Fruit fly (Drosophila melanogaster) whole organism, embryonic: ENCODE data around the gene Duba.
A peak's percentile ranks its signal among the peaks of the same experiment; 100 is the strongest.

Experiments used
- Abd-B ChIP-seq: fragments of 200-800 bp; sonication (Bioruptor generic); optimal IDR thresholded peaks from 2 replicates; lab custom pipeline; 2018; ENCODE audit warnings: missing biosample characterization, mild to moderate bottlenecking, missing genetic modification characterization, moderate library complexity
- B-H1 ChIP-seq: fragments of 200-800 bp; sonication (Bioruptor generic); IDR thresholded peaks from 3 replicates; pipeline ENCODE4 v1.3.6; 2022; ENCODE audit warnings: missing biosample characterization, missing genetic modification characterization
- BtbVII ChIP-seq: fragments of 200-800 bp; sonication (Bioruptor generic); optimal IDR thresholded peaks from 3 replicates; lab custom pipeline; 2017; ENCODE audit warnings: missing biosample characterization, mild to moderate bottlenecking, missing genetic modification characterization
- CG11695 ChIP-seq: fragments of 200-800 bp; sonication (Bioruptor generic); IDR thresholded peaks from 3 replicates; pipeline ENCODE4 v1.3.6; 2022; ENCODE audit warnings: missing biosample characterization, missing genetic modification characterization
- CG12155 ChIP-seq: fragments of 200-800 bp; sonication (Bioruptor generic); optimal IDR thresholded peaks from 3 replicates; lab custom pipeline; 2016; ENCODE audit warnings: missing biosample characterization, missing genetic modification characterization
- CG12744 ChIP-seq: fragments of 200-800 bp; sonication (Bioruptor generic); optimal IDR thresholded peaks from 2 replicates; lab custom pipeline; 2016; ENCODE audit warnings: missing biosample characterization, missing genetic modification characterization
- CG14965 ChIP-seq: fragments of 200-800 bp; sonication (Bioruptor generic); optimal IDR thresholded peaks from 2 replicates; lab custom pipeline; 2016; ENCODE audit warnings: missing biosample characterization, missing genetic modification characterization, borderline replicate concordance
- CG15073 ChIP-seq: fragments of 200-800 bp; sonication (Bioruptor generic); optimal IDR thresholded peaks from 2 replicates; lab custom pipeline; 2016; ENCODE audit warnings: missing biosample characterization, missing genetic modification characterization
- CG17361 ChIP-seq: fragments of 200-800 bp; sonication (Bioruptor generic); IDR thresholded peaks from 3 replicates; pipeline ENCODE4 v1.3.6; 2022; ENCODE audit warnings: missing biosample characterization, missing genetic modification characterization
- CG17802 ChIP-seq: fragments of 200-800 bp; sonication (Bioruptor generic); optimal IDR thresholded peaks from 2 replicates; lab custom pipeline; 2018; ENCODE audit warnings: missing biosample characterization, mild to moderate bottlenecking, missing genetic modification characterization, moderate library complexity
- CG17912 ChIP-seq: fragments of 200-800 bp; sonication (Bioruptor generic); optimal IDR thresholded peaks from 2 replicates; lab custom pipeline; 2018; ENCODE audit warnings: missing biosample characterization, mild to moderate bottlenecking, missing genetic modification characterization
- CG18619 ChIP-seq: fragments of 200-800 bp; sonication (Bioruptor generic); optimal IDR thresholded peaks from 3 replicates; lab custom pipeline; 2017; ENCODE audit warnings: missing biosample characterization, mild to moderate bottlenecking, missing genetic modification characterization
- CG3995 ChIP-seq: fragments of 200-800 bp; sonication (Bioruptor generic); optimal IDR thresholded peaks from 3 replicates; lab custom pipeline; 2016; ENCODE audit warnings: missing biosample characterization, missing genetic modification characterization
- CG4404 ChIP-seq: fragments of 200-800 bp; sonication (Bioruptor generic); IDR thresholded peaks from 2 replicates; pipeline ENCODE4 v1.3.6; 2022; ENCODE audit warnings: missing biosample characterization, missing genetic modification characterization
- CG6254 ChIP-seq: fragments of 200-800 bp; sonication (Bioruptor generic); optimal IDR thresholded peaks from 3 replicates; lab custom pipeline; 2017; ENCODE audit warnings: mild to moderate bottlenecking, missing biosample characterization, missing genetic modification reagents, missing genetic modification characterization
- CG9215 ChIP-seq: fragments of 200-800 bp; sonication (Bioruptor generic); IDR thresholded peaks from 2 replicates; pipeline ENCODE4 v1.3.6; 2022; ENCODE audit warnings: missing biosample characterization, missing genetic modification characterization
- CG9609 ChIP-seq: fragments of 200-800 bp; sonication (Bioruptor generic); optimal IDR thresholded peaks from 3 replicates; lab custom pipeline; 2016; ENCODE audit warnings: missing biosample characterization, missing genetic modification characterization
- CHES-1-like ChIP-seq: fragments of 200-800 bp; sonication (Bioruptor generic); optimal IDR thresholded peaks from 2 replicates; lab custom pipeline; 2016; ENCODE audit warnings: missing biosample characterization, missing genetic modification characterization
- CrebB ChIP-seq: fragments of 200-800 bp; sonication (Bioruptor generic); optimal IDR thresholded peaks from 3 replicates; lab custom pipeline; 2018; ENCODE audit warnings: missing biosample characterization, mild to moderate bottlenecking, missing genetic modification characterization
- ERR ChIP-seq: fragments of 200-800 bp; sonication (Bioruptor generic); optimal IDR thresholded peaks from 2 replicates; lab custom pipeline; 2016; ENCODE audit warnings: missing biosample characterization, missing genetic modification characterization
- H2.0 ChIP-seq: fragments of 200-800 bp; sonication (Bioruptor generic); IDR thresholded peaks from 2 replicates; pipeline ENCODE4 v1.3.6; 2022; ENCODE audit warnings: missing biosample characterization, missing genetic modification characterization
- HLH54F ChIP-seq: fragments of 200-800 bp; sonication (Bioruptor generic); optimal IDR thresholded peaks from 3 replicates; lab custom pipeline; 2016; ENCODE audit warnings: missing biosample characterization, missing genetic modification characterization
- Meics ChIP-seq: fragments of 200-800 bp; sonication (Bioruptor generic); optimal IDR thresholded peaks from 2 replicates; lab custom pipeline; 2017; ENCODE audit warnings: missing biosample characterization, mild to moderate bottlenecking, missing genetic modification characterization
- Poxn ChIP-seq: fragments of 200-800 bp; sonication (Bioruptor generic); IDR thresholded peaks from 2 replicates; pipeline ENCODE4 v1.3.6; 2022; ENCODE audit warnings: missing biosample characterization, missing genetic modification characterization
- Ptx1 ChIP-seq: fragments of 200-800 bp; sonication (Bioruptor generic); IDR thresholded peaks from 2 replicates; pipeline ENCODE4 v1.3.6; 2022; ENCODE audit warnings: missing biosample characterization, missing genetic modification characterization
- Ssrp ChIP-seq: fragments of 200-800 bp; sonication (Bioruptor generic); optimal IDR thresholded peaks from 2 replicates; lab custom pipeline; 2018; ENCODE audit warnings: missing biosample characterization, mild to moderate bottlenecking, missing genetic modification characterization, moderate library complexity
- Tbp ChIP-seq: fragments of >200 bp; optimal IDR thresholded peaks from 2 replicates; lab custom pipeline; 2018; ENCODE audit warnings: missing biosample characterization, missing genetic modification characterization
- Usf ChIP-seq: fragments of 200-800 bp; sonication (Bioruptor generic); optimal IDR thresholded peaks from 2 replicates; lab custom pipeline; 2017; ENCODE audit warnings: missing genotype, missing biosample characterization, missing genetic modification characterization
- ab ChIP-seq: fragments of 200-800 bp; sonication (Bioruptor generic); optimal IDR thresholded peaks from 2 replicates; lab custom pipeline; 2016; ENCODE audit warnings: missing biosample characterization, missing genetic modification characterization
- ash1 ChIP-seq: fragments of 200-800 bp; sonication (Bioruptor generic); optimal IDR thresholded peaks from 2 replicates; lab custom pipeline; 2018; ENCODE audit warnings: missing biosample characterization, mild to moderate bottlenecking, missing genetic modification characterization
- ato ChIP-seq: fragments of 200-800 bp; sonication (Bioruptor generic); IDR thresholded peaks from 2 replicates; pipeline ENCODE4 v1.3.6; 2022; ENCODE audit warnings: missing biosample characterization, missing genetic modification characterization; ENCODE audit not compliant: partially characterized antibody
- chm ChIP-seq: fragments of 200-800 bp; sonication (Bioruptor generic); IDR thresholded peaks from 2 replicates; pipeline ENCODE4 v1.3.6; 2022; ENCODE audit warnings: missing biosample characterization, missing genetic modification characterization
- crp ChIP-seq, 2 experiments: fragments of 200-800 bp; sonication (Bioruptor generic); optimal IDR thresholded peaks; 2 replicates in 1 of 2; 3 replicates in 1 of 2; lab custom pipeline; 2017; ENCODE audit warnings: missing biosample characterization in 2 of 2, missing genetic modification characterization in 2 of 2, mild to moderate bottlenecking in 1 of 2, moderate library complexity in 1 of 2
- dimm ChIP-seq: fragments of 200-800 bp; sonication (Bioruptor generic); IDR thresholded peaks from 2 replicates; pipeline ENCODE4 v1.3.6; 2022; ENCODE audit warnings: missing biosample characterization, missing genetic modification characterization
- exex ChIP-seq: fragments of 200-800 bp; sonication (Bioruptor generic); optimal IDR thresholded peaks from 4 replicates; lab custom pipeline; 2018; ENCODE audit warnings: missing biosample characterization, mild to moderate bottlenecking, missing genetic modification characterization, moderate library complexity
- fd64A ChIP-seq: fragments of 200-800 bp; sonication (Bioruptor generic); optimal IDR thresholded peaks from 3 replicates; lab custom pipeline; 2018; ENCODE audit warnings: missing biosample characterization, mild to moderate bottlenecking, missing genetic modification characterization
- fd96Cb ChIP-seq: fragments of 200-800 bp; sonication (Bioruptor generic); optimal IDR thresholded peaks from 2 replicates; lab custom pipeline; 2018; ENCODE audit warnings: missing biosample characterization, mild to moderate bottlenecking, missing genetic modification characterization, moderate library complexity
- gem ChIP-seq: fragments of 200-800 bp; sonication (Bioruptor generic); optimal IDR thresholded peaks from 2 replicates; lab custom pipeline; 2019; ENCODE audit warnings: missing biosample characterization, mild to moderate bottlenecking, missing genetic modification characterization, moderate library complexity
- jigr1 ChIP-seq: fragments of 200-800 bp; sonication (Bioruptor generic); IDR thresholded peaks from 3 replicates; pipeline ENCODE4 v1.3.6; 2022; ENCODE audit warnings: missing biosample characterization, missing genetic modification characterization
- lilli ChIP-seq: fragments of 200-800 bp; sonication (Bioruptor generic); optimal IDR thresholded peaks from 3 replicates; lab custom pipeline; 2016; ENCODE audit warnings: missing biosample characterization, missing genetic modification characterization
- pfk ChIP-seq: fragments of 200-800 bp; sonication (Bioruptor generic); optimal IDR thresholded peaks from 2 replicates; lab custom pipeline; 2018; ENCODE audit warnings: missing biosample characterization, mild to moderate bottlenecking, missing genetic modification characterization, moderate library complexity
- pho ChIP-seq: fragments of 200-800 bp; sonication (Bioruptor generic); optimal IDR thresholded peaks from 2 replicates; lab custom pipeline; 2016; ENCODE audit warnings: missing biosample characterization, missing genetic modification characterization
- psq ChIP-seq: fragments of 200-800 bp; sonication (Bioruptor generic); optimal IDR thresholded peaks from 2 replicates; lab custom pipeline; 2017; ENCODE audit warnings: missing biosample characterization, missing genetic modification characterization
- pzg ChIP-seq: fragments of 200-800 bp; sonication (Bioruptor generic); optimal IDR thresholded peaks from 3 replicates; lab custom pipeline; 2018; ENCODE audit warnings: missing biosample characterization, mild to moderate bottlenecking, missing genetic modification characterization, moderate library complexity
- ro ChIP-seq: fragments of 200-800 bp; sonication (Bioruptor generic); IDR thresholded peaks from 2 replicates; pipeline ENCODE4 v1.3.6; 2022; ENCODE audit warnings: missing biosample characterization, missing genetic modification characterization
- run ChIP-seq: fragments of 200-800 bp; sonication (Bioruptor generic); optimal IDR thresholded peaks from 3 replicates; lab custom pipeline; 2018; ENCODE audit warnings: missing biosample characterization, mild to moderate bottlenecking, missing genetic modification characterization
- tin ChIP-seq: fragments of 200-800 bp; sonication (Bioruptor generic); optimal IDR thresholded peaks from 3 replicates; lab custom pipeline; 2016; ENCODE audit warnings: missing biosample characterization, missing genetic modification characterization
- ttk ChIP-seq: fragments of 200-800 bp; sonication (Bioruptor generic); IDR thresholded peaks from 2 replicates; pipeline ENCODE4 v2.1.2; 2022; ENCODE audit warnings: missing biosample characterization, missing genetic modification characterization
- unc-4 ChIP-seq: fragments of 200-800 bp; sonication (Bioruptor generic); IDR thresholded peaks from 2 replicates; pipeline ENCODE4 v1.3.6; 2022; ENCODE audit warnings: missing biosample characterization, missing genetic modification characterization; ENCODE audit not compliant: partially characterized antibody

The Duba gene

DNA sequence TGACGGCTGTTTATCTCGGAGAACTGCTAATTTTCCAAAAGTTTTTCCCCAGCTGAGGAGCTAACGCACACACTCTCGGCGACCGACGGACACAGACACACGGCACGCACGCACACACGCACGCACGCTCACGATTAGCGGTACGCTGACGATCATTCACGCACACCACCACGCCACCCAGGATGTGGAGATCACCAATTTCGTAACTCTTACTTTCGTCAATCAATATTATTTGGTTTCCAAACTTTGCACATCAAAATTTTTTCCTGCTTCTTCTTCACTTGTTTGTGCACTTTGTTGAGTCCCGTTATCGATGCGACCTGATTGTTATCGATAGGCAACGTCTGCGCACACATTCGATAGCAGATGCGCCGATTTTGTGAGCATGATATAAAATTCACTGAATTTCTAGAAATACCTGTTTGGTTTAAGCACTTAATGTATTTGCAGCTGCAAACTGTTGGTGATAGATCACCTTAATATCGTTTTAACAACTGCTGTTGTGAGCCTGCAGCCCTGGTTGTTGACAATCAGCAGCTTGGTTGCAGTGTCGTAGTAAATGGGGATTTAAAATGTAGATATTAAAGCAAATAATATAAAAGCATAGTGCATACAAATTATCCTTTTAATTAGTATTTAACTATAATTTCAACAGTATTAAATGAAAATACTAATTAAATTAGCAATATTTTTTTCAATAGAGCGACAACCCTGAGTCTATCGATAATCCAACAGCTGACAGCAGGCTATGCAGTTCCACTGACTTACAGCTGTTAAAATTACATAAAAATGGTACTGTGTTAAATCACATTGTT, 47.1 kb downstream of the Duba start, which contains the start of the genes CG7394 and Mob2 (continued):
- TF ChIP-seq ash1 (GFP tag; lab: Kevin White, UChicago) (peak; percentile 28), CHES-1-like (GFP tag; lab: Kevin White, UChicago) (peak; percentile 88), ab (GFP tag; lab: Kevin White, UChicago) (no peak), fd64A (GFP tag; lab: Kevin White, UChicago) (peak; percentile 46), CG11695 (GFP tag; lab: Robert Waterston, UW) (peak; percentile 91), Tbp (GFP tag; lab: Kevin White, UChicago) (no peak), CG9609 (peak; percentile 75), CrebB (tag; lab: Kevin White, UChicago) (peak; percentile 83), Abd-B (GFP tag; lab: Kevin White, UChicago) (peak; percentile 90), pfk (GFP tag; lab: Kevin White, UChicago) (peak; percentile 7), CG17361 (GFP tag; lab: Robert Waterston, UW) (peak; percentile 82), CG17912 (GFP tag; lab: Kevin White, UChicago) (peak; percentile 52), ERR (GFP tag; lab: Kevin White, UChicago) (peak; percentile 41), BtbVII (peak; percentile 64), gem (tag; lab: Kevin White, UChicago) (peak; percentile 94), CG9215 (peak; percentile 86), jigr1 (GFP tag; lab: Robert Waterston, UW) (peak; percentile 53; the same call in 1 of the 3 replicates), unc-4 (GFP tag; lab: Robert Waterston, UW) (peak; percentile 87), CG15073 (GFP tag; lab: Kevin White, UChicago) (peak; percentile 44), CG4404 (GFP tag; lab: Robert Waterston, UW) (peak; percentile 79), Meics (peak; percentile 90), pho (GFP tag; lab: Kevin White, UChicago) (peak; percentile 87), chm (GFP tag; lab: Robert Waterston, UW) (peak; percentile 76), tin (peak; percentile 94), ro (GFP tag; lab: Robert Waterston, UW) (peak; percentile 45; the same call in 1 of the 2 replicates), ato (GFP tag; lab: Robert Waterston, UW) (peak; percentile 62), fd96Cb (tag; lab: Kevin White, UChicago) (peak; percentile 87), CG3995 (GFP tag; lab: Kevin White, UChicago) (peak; percentile 61), pzg (peak; percentile 85), psq (GFP tag; lab: Kevin White, UChicago) (peak; percentile 64), Ptx1 (GFP tag; lab: Robert Waterston, UW) (peak; percentile 91), Usf (peak; percentile 48), CG18619 (GFP tag; lab: Kevin White, UChicago) (peak; percentile 75), Ssrp (peak; percentile 86), CG12744 (GFP tag; lab: Kevin White, UChicago) (peak; percentile 84), B-H1 (peak; percentile 85), CG14965 (GFP tag; lab: Kevin White, UChicago) (peak; percentile 9), HLH54F (peak; percentile 81), run (tag; lab: Kevin White, UChicago) (no peak), crp (GFP tag; optimal IDR thresholded peaks at IDR 0.05; lab: Kevin White, UChicago) (peak; percentile 96 to 99), ttk (GFP tag; lab: Robert Waterston, UW) (peak; percentile 88), CG12155 (GFP tag; lab: Kevin White, UChicago) (peak; percentile 91), H2.0 (peak; percentile 92), Poxn (GFP tag; lab: Robert Waterston, UW) (peak; percentile 79), CG6254 (GFP tag; lab: Kevin White, UChicago) (peak; percentile 62), exex (tag; lab: Kevin White, UChicago) (peak; percentile 68), CG17802 (peak; percentile 62), dimm (peak; percentile 61), lilli (peak; percentile 95)
